Worm (Caenorhabditis elegans) whole organism, L4/young adult: Measurements from ENCODE around the gene stdh-2.

ENCODE experiments used
- dao-5 ChIP-seq: sonication (generic microtip); optimal IDR thresholded peaks from 2 replicates; lab custom pipeline; 2016; ENCODE audit warnings: missing genotype, missing genetic modification characterization, moderate library complexity, missing compliant biosample characterization
- him-1 ChIP-seq: sonication (generic microtip); optimal IDR thresholded peaks from 2 replicates; lab custom pipeline; 2016; ENCODE audit warnings: missing genotype, missing genetic modification reagents, missing genetic modification characterization, missing compliant biosample characterization

DNA sequence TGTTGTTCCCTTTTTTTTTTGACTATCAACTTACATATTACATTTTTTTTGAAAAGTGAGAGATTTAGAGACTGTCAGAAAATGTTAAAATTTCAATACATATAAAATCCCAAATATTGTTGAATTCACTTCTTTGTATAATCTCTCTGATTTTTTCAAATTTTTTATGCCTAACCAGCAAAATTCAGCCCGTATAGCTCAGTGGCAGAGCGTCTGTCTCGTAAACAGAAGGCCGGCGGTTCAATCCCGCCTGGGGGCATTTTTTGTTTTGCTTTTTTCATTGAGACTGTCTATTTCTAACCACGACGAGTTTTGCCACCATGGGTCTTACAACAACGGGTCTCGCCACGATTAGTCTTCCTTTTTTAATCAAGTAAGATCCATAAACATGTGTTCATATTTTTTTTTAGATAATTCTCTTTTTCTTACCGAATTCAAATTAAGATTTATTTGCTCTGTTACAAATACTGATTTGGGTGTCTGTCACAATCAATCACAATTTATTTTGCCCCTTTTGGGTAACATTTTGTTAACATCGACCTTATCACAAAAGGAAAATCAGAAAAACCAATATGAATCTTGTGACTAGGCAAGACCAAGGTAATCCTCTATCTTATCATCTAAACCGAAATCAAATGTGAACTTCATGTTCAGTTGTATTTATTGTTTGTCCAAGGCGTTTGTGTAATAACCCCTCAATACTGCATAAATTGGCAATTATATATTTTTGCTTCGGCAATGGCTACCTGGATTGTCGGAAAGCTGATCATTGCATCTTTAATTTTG is 5.0 kb upstream of the stdh-2 start, which contains the start of gene glc-1:
- TF ChIP-seq him-1 (tag; lab: Kevin White, UChicago) (no peak), dao-5 (tag; lab: Kevin White, UChicago) (no peak)
